Worm (Caenorhabditis elegans) whole organism, midembryonic: ENCODE measurements around the gene fcd-2.

Source experiments
- T22C8.4 ChIP-seq: fragments of 200-800 bp; sonication (Bioruptor generic); IDR thresholded peaks from 2 replicates; pipeline ENCODE4 v1.3.6; 2022; ENCODE audit warnings: missing genetic modification characterization, missing compliant biosample characterization
- cog-1 ChIP-seq: sonication (generic microtip); optimal IDR thresholded peaks from 2 replicates; lab custom pipeline; 2016; ENCODE audit warnings: missing genetic modification characterization, missing compliant biosample characterization
- flt-1 ChIP-seq: fragments of 200-800 bp; sonication (Bioruptor generic); IDR thresholded peaks from 2 replicates; pipeline ENCODE4 v1.3.6; 2022; ENCODE audit warnings: missing genetic modification characterization, missing compliant biosample characterization
- klf-2 ChIP-seq: fragments of 200-800 bp; sonication (Bioruptor generic); conservative IDR thresholded peaks from 2 replicates; pipeline ENCODE4 v1.3.6; 2022; ENCODE audit warnings: missing genetic modification reagents, missing genetic modification characterization, missing compliant biosample characterization
- med-1 ChIP-seq: sonication (generic microtip); optimal IDR thresholded peaks from 2 replicates; lab custom pipeline; 2017; ENCODE audit warnings: missing genetic modification characterization, mild to moderate bottlenecking, missing compliant biosample characterization, antibody characterized with exemption, missing genetic modification reagents; ENCODE audit not compliant: insufficient read depth
- ref-1 ChIP-seq: fragments of 200-800 bp; sonication (Bioruptor generic); conservative IDR thresholded peaks from 2 replicates; pipeline ENCODE4 v1.3.6; 2022; ENCODE audit warnings: missing genetic modification reagents, missing genetic modification characterization, missing compliant biosample characterization
- tab-1 ChIP-seq: fragments of 200-800 bp; sonication (Bioruptor generic); IDR thresholded peaks from 2 replicates; pipeline ENCODE4 v1.3.6; 2022; ENCODE audit warnings: missing genetic modification characterization, missing compliant biosample characterization
- ztf-23 ChIP-seq: fragments of 200-800 bp; sonication (Bioruptor generic); IDR thresholded peaks from 2 replicates; pipeline ENCODE4 v1.3.6; 2022; ENCODE audit warnings: missing genetic modification reagents, missing genetic modification characterization, missing compliant biosample characterization
- ztf-29 ChIP-seq: fragments of 200-800 bp; sonication (Bioruptor generic); IDR thresholded peaks from 2 replicates; pipeline ENCODE4 v1.3.6; 2022; ENCODE audit warnings: missing genetic modification reagents, missing genetic modification characterization, missing compliant biosample characterization

fcd-2 gene

ce11 chrIV:15013083-15013482 lies 12.4 kb upstream of the fcd-2 start, which contains the start of gene qars-1:
Gene qars-1 (minus strand): TSS chrIV:15013183.
- TF ChIP-seq tab-1 (GFP tag; lab: Robert Waterston, UW), result no peak
- TF ChIP-seq flt-1 (GFP tag; lab: Robert Waterston, UW), result no peak
- no peak for TF ChIP-seq med-1 (GFP tag; lab: Kevin White, UChicago)
- TF ChIP-seq ref-1, result no peak
- TF ChIP-seq cog-1 (tag; lab: Kevin White, UChicago), result no peak
- TF ChIP-seq ztf-23 (GFP tag; lab: Robert Waterston, UW), result no peak
- TF ChIP-seq T22C8.4 (GFP tag; lab: Robert Waterston, UW), result no peak
- no peak for TF ChIP-seq klf-2 (GFP tag; lab: Robert Waterston, UW)
- no peak for TF ChIP-seq ztf-29 (GFP tag; lab: Robert Waterston, UW)

ce11 chrIV:15013517-15014085 lies 11.9 kb upstream of the fcd-2 start, which contains the start of gene Y41E3.7:
Gene Y41E3.7 (plus strand): TSS chrIV:15014035.
- no peak for TF ChIP-seq ztf-23 (GFP tag; lab: Robert Waterston, UW)
- TF ChIP-seq ztf-29 (GFP tag; lab: Robert Waterston, UW), result no peak
- no peak for TF ChIP-seq klf-2 (GFP tag; lab: Robert Waterston, UW)
- TF ChIP-seq T22C8.4 (GFP tag; lab: Robert Waterston, UW), result no peak
- TF ChIP-seq tab-1 (GFP tag; lab: Robert Waterston, UW), result no peak
- no peak for TF ChIP-seq flt-1 (GFP tag; lab: Robert Waterston, UW)
- TF ChIP-seq ref-1, result no peak
- no peak for TF ChIP-seq med-1 (GFP tag; lab: Kevin White, UChicago)
- no peak for TF ChIP-seq cog-1 (tag; lab: Kevin White, UChicago)

ce11 chrIV:15016984-15017383 lies 8.5 kb upstream of the fcd-2 start:
- TF ChIP-seq cog-1 (tag; lab: Kevin White, UChicago) (no peak), ztf-29 (GFP tag; lab: Robert Waterston, UW) (no peak), tab-1 (GFP tag; lab: Robert Waterston, UW) (no peak), klf-2 (GFP tag; lab: Robert Waterston, UW) (no peak), ref-1 (no peak)

ce11 chrIV:15020958-15021357 lies 4.6 kb upstream of the fcd-2 start:
- TF ChIP-seq T22C8.4 (GFP tag; lab: Robert Waterston, UW) (no peak), tab-1 (GFP tag; lab: Robert Waterston, UW) (no peak), med-1 (GFP tag; lab: Kevin White, UChicago) (no peak), flt-1 (GFP tag; lab: Robert Waterston, UW) (no peak), klf-2 (GFP tag; lab: Robert Waterston, UW) (no peak), ztf-29 (GFP tag; lab: Robert Waterston, UW) (no peak), ztf-23 (GFP tag; lab: Robert Waterston, UW) (no peak), cog-1 (tag; lab: Kevin White, UChicago) (no peak), ref-1 (no peak)

ce11 chrIV:15024426-15024825 lies 1.1 kb upstream of the fcd-2 start:
- no peak for TF ChIP-seq ztf-23 (GFP tag; lab: Robert Waterston, UW)
- no peak for TF ChIP-seq ref-1
- no peak for TF ChIP-seq klf-2 (GFP tag; lab: Robert Waterston, UW)
- no peak for TF ChIP-seq T22C8.4 (GFP tag; lab: Robert Waterston, UW)
- TF ChIP-seq cog-1 (tag; lab: Kevin White, UChicago), result no peak
- TF ChIP-seq tab-1 (GFP tag; lab: Robert Waterston, UW), result no peak
- no peak for TF ChIP-seq flt-1 (GFP tag; lab: Robert Waterston, UW)
- TF ChIP-seq med-1 (GFP tag; lab: Kevin White, UChicago), result no peak
- TF ChIP-seq ztf-29 (GFP tag; lab: Robert Waterston, UW), result no peak

DNA sequence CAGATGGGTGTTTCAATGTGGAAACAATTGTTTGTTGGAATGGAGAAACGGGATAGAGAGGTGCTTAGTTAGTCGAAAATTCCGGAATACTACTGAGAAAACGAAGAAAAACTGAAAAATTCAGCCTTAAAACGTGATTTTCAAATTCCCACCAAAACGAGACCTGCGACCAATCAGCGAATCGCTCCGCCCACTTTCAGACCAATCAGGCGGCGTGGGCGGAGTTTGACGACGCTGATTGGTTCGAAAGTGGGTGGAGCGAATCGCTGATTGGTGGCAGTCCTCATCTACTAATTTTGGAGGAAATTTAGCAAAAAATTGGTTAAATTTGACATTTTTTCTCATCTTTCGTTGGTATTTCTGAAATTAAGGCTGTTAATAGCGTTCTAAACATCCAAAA lies 1.8 kb downstream of the fcd-2 start:
- no peak for TF ChIP-seq ztf-29 (GFP tag; lab: Robert Waterston, UW)
- TF ChIP-seq ref-1, result no peak
- TF ChIP-seq flt-1 (GFP tag; lab: Robert Waterston, UW), result no peak
- TF ChIP-seq tab-1 (GFP tag; lab: Robert Waterston, UW), result no peak
- TF ChIP-seq T22C8.4 (GFP tag; lab: Robert Waterston, UW), result no peak
- no peak for TF ChIP-seq med-1 (GFP tag; lab: Kevin White, UChicago)
- TF ChIP-seq cog-1 (tag; lab: Kevin White, UChicago), result no peak
- TF ChIP-seq ztf-23 (GFP tag; lab: Robert Waterston, UW), result no peak
- no peak for TF ChIP-seq klf-2 (GFP tag; lab: Robert Waterston, UW)

DNA sequence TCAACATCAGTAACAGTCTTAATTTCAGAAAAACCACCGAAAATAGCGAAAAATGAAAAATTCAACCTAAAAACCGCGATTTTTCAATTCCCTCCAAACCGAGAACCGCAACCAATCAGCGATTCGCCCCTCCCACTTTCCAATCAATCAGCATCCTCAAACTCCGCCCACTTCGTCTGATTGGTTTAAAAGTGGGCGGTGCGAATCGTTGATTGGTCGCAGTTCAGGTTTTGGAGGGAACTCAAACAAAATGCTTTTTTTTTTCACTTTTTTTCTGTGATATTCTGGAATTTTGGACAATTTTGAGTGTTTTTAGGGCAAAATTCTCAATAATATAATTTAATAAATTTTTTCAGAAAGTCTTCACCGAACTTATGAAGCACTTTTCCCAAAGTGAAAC lies 2.4 kb downstream of the fcd-2 start:
- TF ChIP-seq tab-1 (GFP tag; lab: Robert Waterston, UW) (no peak), med-1 (GFP tag; lab: Kevin White, UChicago) (no peak), klf-2 (GFP tag; lab: Robert Waterston, UW) (no peak), ztf-29 (GFP tag; lab: Robert Waterston, UW) (no peak), ztf-23 (GFP tag; lab: Robert Waterston, UW) (no peak), cog-1 (tag; lab: Kevin White, UChicago) (no peak), T22C8.4 (GFP tag; lab: Robert Waterston, UW) (no peak)

DNA sequence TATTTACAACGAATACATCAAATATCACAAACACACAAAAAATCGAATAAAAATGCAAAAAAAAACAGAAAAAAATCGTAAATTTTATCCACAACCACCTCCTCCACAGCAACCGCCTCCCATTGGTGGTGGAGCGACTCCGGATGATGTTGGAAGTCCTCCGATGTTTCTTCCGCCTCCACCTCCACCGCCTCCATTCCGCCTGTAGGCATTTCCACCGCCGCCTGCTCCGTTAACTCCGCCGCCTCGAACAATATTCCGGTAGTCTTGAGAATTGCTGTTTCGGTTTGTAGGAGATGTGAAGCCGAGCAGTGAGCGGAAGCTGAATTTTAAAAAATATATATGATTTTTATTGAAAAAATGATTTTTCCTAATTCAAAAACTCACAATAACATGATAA lies 2.9 kb downstream of the fcd-2 start:
- TF ChIP-seq ztf-23 (GFP tag; lab: Robert Waterston, UW) (no peak), ztf-29 (GFP tag; lab: Robert Waterston, UW) (no peak), flt-1 (GFP tag; lab: Robert Waterston, UW) (no peak), ref-1 (no peak), klf-2 (GFP tag; lab: Robert Waterston, UW) (no peak), med-1 (GFP tag; lab: Kevin White, UChicago) (no peak), T22C8.4 (GFP tag; lab: Robert Waterston, UW) (no peak), cog-1 (tag; lab: Kevin White, UChicago) (no peak), tab-1 (GFP tag; lab: Robert Waterston, UW) (no peak)

ce11 chrIV:15028891-15029290 lies 3.4 kb downstream of the fcd-2 start, which contains the start of gene Y41E3.8:
Gene Y41E3.8 (minus strand): TSS chrIV:15028978.
- TF ChIP-seq T22C8.4 (GFP tag; lab: Robert Waterston, UW) (no peak), klf-2 (GFP tag; lab: Robert Waterston, UW) (no peak), ztf-29 (GFP tag; lab: Robert Waterston, UW) (no peak), flt-1 (GFP tag; lab: Robert Waterston, UW) (no peak), cog-1 (tag; lab: Kevin White, UChicago) (no peak)
